Worm (Caenorhabditis elegans) whole organism, L3 larva: ENCODE results near the gene ttll-5.

ENCODE experiments used
- ama-1 ChIP-seq: fragments of 150-350 bp; optimal IDR thresholded peaks from 2 replicates; lab custom pipeline; 2018
- elt-1 ChIP-seq: fragments of 150-350 bp; optimal IDR thresholded peaks from 2 replicates; lab custom pipeline; 2014; ENCODE audit warnings: missing biosample characterization, missing genetic modification characterization
- nfya-1 ChIP-seq: sonication (generic microtip); optimal IDR thresholded peaks from 2 replicates; lab custom pipeline; 2017; ENCODE audit warnings: missing genetic modification characterization, mild to moderate bottlenecking, missing compliant biosample characterization, antibody characterized with exemption, moderate library complexity; ENCODE audit not compliant: insufficient read depth
- nhr-28 ChIP-seq: fragments of 150-350 bp; optimal IDR thresholded peaks from 2 replicates; lab custom pipeline; 2014; ENCODE audit warnings: missing biosample characterization, missing genetic modification characterization
- unc-62 ChIP-seq: fragments of 150-350 bp; sonication (generic microtip); optimal IDR thresholded peaks from 4 replicates; lab custom pipeline; 2014; ENCODE audit warnings: missing biosample characterization, missing genetic modification reagents, missing genetic modification characterization

- no peak for TF ChIP-seq unc-62
- no peak for TF ChIP-seq nhr-28
- no peak for TF ChIP-seq ama-1 (lab: Kevin White, UChicago)
- no peak for TF ChIP-seq nfya-1 (tag; lab: Kevin White, UChicago)
- peak; percentile 13 for TF ChIP-seq elt-1 (tag; lab: Kevin White, UChicago)
Observed at ce11 chrV:11462963-11463453, 45.9 kb upstream of the ttll-5 start, which contains the start of gene zipt-16.
